Worm (Caenorhabditis elegans) whole organism, L4 larva: ENCODE results near the gene apx-1.
A peak's percentile ranks its signal among the peaks of the same experiment; 100 is the strongest.

Experiments used
- F26F4.8 ChIP-seq: fragments of 200-800 bp; sonication (Bioruptor generic); conservative IDR thresholded peaks from 2 replicates; pipeline ENCODE4 v1.3.6; 2022; ENCODE audit warnings: missing genetic modification characterization, missing compliant biosample characterization
- F44E2.7 ChIP-seq: fragments of 200-800 bp; sonication (Bioruptor generic); IDR thresholded peaks from 2 replicates; pipeline ENCODE4 v2.1.2; 2022; ENCODE audit warnings: missing genetic modification characterization, missing compliant biosample characterization
- F49E8.2 ChIP-seq: sonication (generic microtip); optimal IDR thresholded peaks from 2 replicates; lab custom pipeline; 2016; ENCODE audit warnings: missing compliant biosample characterization, mild to moderate bottlenecking, missing genetic modification characterization, borderline replicate concordance
- Y5F2A.4 ChIP-seq: fragments of 200-800 bp; sonication (Bioruptor generic); optimal IDR thresholded peaks from 2 replicates; lab custom pipeline; 2018; ENCODE audit warnings: mild to moderate bottlenecking, missing genetic modification characterization, missing compliant biosample characterization
- Y75B8A.6 ChIP-seq: fragments of 200-800 bp; sonication (Bioruptor generic); IDR thresholded peaks from 2 replicates; pipeline ENCODE4 v1.3.6; 2022; ENCODE audit warnings: missing genetic modification reagents, missing genetic modification characterization, missing compliant biosample characterization
- aha-1 ChIP-seq: fragments of 150-350 bp; peaks from one replicate; lab custom pipeline; 2014; ENCODE audit warnings: missing biosample characterization, missing genetic modification characterization
- attf-4 ChIP-seq: sonication (generic microtip); optimal IDR thresholded peaks from 3 replicates; lab custom pipeline; 2017; ENCODE audit warnings: missing biosample characterization, missing genetic modification characterization
- cey-2 ChIP-seq: sonication (generic microtip); optimal IDR thresholded peaks from 3 replicates; lab custom pipeline; 2017; ENCODE audit warnings: missing genetic modification characterization, mild to moderate bottlenecking, missing compliant biosample characterization, antibody characterized with exemption, borderline replicate concordance; ENCODE audit not compliant: insufficient read depth
- daf-16 ChIP-seq, 3 experiments: sonication (generic microtip); optimal IDR thresholded peaks; 2 replicates each; lab custom pipeline; 2016 to 2017; ENCODE audit warnings: missing genetic modification characterization in 3 of 3, missing genetic modification reagents in 3 of 3, mild to moderate bottlenecking in 2 of 3, missing compliant biosample characterization in 2 of 3, missing biosample characterization in 1 of 3, moderate library complexity in 1 of 3
- daf-19 ChIP-seq: fragments of 200-800 bp; sonication (Bioruptor generic); conservative IDR thresholded peaks from 2 replicates; pipeline ENCODE4 v1.3.6; 2022; ENCODE audit warnings: missing genetic modification characterization, missing compliant biosample characterization
- daf-8 ChIP-seq: fragments of 200-800 bp; sonication (Bioruptor generic); IDR thresholded peaks from 2 replicates; pipeline ENCODE4 v1.3.6; 2022; ENCODE audit warnings: missing genetic modification characterization, missing compliant biosample characterization
- dmd-6 ChIP-seq: fragments of 200-800 bp; sonication (Bioruptor generic); IDR thresholded peaks from 2 replicates; pipeline ENCODE4 v1.3.6; 2022; ENCODE audit warnings: missing genetic modification reagents, missing genetic modification characterization, missing compliant biosample characterization
- duxl-1 ChIP-seq: sonication (generic microtip); optimal IDR thresholded peaks from 2 replicates; lab custom pipeline; 2016; ENCODE audit warnings: mild to moderate bottlenecking, missing genetic modification characterization, moderate library complexity, missing compliant biosample characterization; ENCODE audit not compliant: poor library complexity
- dve-1 ChIP-seq: sonication (generic microtip); optimal IDR thresholded peaks from 2 replicates; lab custom pipeline; 2017; ENCODE audit warnings: antibody characterized with exemption, mild to moderate bottlenecking, missing genetic modification characterization, missing compliant biosample characterization; ENCODE audit not compliant: insufficient read depth
- gei-8 ChIP-seq: fragments of 200-800 bp; sonication (Bioruptor generic); optimal IDR thresholded peaks from 2 replicates; lab custom pipeline; 2018; ENCODE audit warnings: mild to moderate bottlenecking, missing genetic modification characterization, missing compliant biosample characterization
- hlh-11 ChIP-seq: fragments of 200-800 bp; sonication (Bioruptor generic); optimal IDR thresholded peaks from 2 replicates; lab custom pipeline; 2018; ENCODE audit warnings: mild to moderate bottlenecking, missing genetic modification characterization, missing compliant biosample characterization
- hmg-1.1 ChIP-seq: fragments of 200-800 bp; sonication (Bioruptor generic); IDR thresholded peaks from 2 replicates; pipeline ENCODE4 v1.3.6; 2022; ENCODE audit warnings: missing genetic modification reagents, missing genetic modification characterization, missing compliant biosample characterization
- jun-1 ChIP-seq: fragments of 150-350 bp; optimal IDR thresholded peaks from 2 replicates; lab custom pipeline; 2014; ENCODE audit warnings: missing biosample characterization, missing genetic modification reagents, missing genetic modification characterization
- lin-1 ChIP-seq: fragments of 200-800 bp; sonication (Bioruptor generic); IDR thresholded peaks from 2 replicates; pipeline ENCODE4 v1.3.6; 2022; ENCODE audit warnings: missing genetic modification reagents, missing genetic modification characterization, missing compliant biosample characterization
- lin-15B ChIP-seq: fragments of 150-350 bp; sonication (generic microtip); optimal IDR thresholded peaks from 3 replicates; lab custom pipeline; 2014; ENCODE audit warnings: missing biosample characterization, missing genetic modification characterization
- lin-29 ChIP-seq: fragments of 200-800 bp; sonication (Bioruptor generic); IDR thresholded peaks from 2 replicates; pipeline ENCODE4 v1.3.6; 2022; ENCODE audit warnings: missing genetic modification reagents, missing genetic modification characterization, missing compliant biosample characterization
- lsy-2 ChIP-seq, 2 experiments: fragments of 150-350 bp in 1 of 2; sonication (generic microtip) in 1 of 2; optimal IDR thresholded peaks; 2 replicates each; lab custom pipeline; 2014 to 2017; ENCODE audit warnings: missing biosample characterization in 2 of 2, missing genetic modification characterization in 2 of 2
- mep-1 ChIP-seq: fragments of 150-350 bp; sonication (generic microtip); optimal IDR thresholded peaks from 3 replicates; lab custom pipeline; 2014; ENCODE audit warnings: missing biosample characterization, missing genetic modification characterization
- mes-2 ChIP-seq: sonication (generic microtip); optimal IDR thresholded peaks from 2 replicates; lab custom pipeline; 2016; ENCODE audit warnings: missing genotype, mild to moderate bottlenecking, missing genetic modification characterization, missing compliant biosample characterization; ENCODE audit not compliant: poor library complexity, severe bottlenecking
- mxl-2 ChIP-seq: fragments of 200-800 bp; sonication (Bioruptor generic); conservative IDR thresholded peaks from 2 replicates; pipeline ENCODE4 v1.3.6; 2022; ENCODE audit warnings: missing genetic modification reagents, missing genetic modification characterization, missing compliant biosample characterization
- mxl-3 ChIP-seq: fragments of 200-800 bp; sonication (Bioruptor generic); optimal IDR thresholded peaks from 2 replicates; lab custom pipeline; 2018; ENCODE audit warnings: mild to moderate bottlenecking, missing genetic modification characterization, missing compliant biosample characterization
- nhr-10 ChIP-seq: fragments of 150-350 bp; optimal IDR thresholded peaks from 2 replicates; lab custom pipeline; 2014; ENCODE audit warnings: missing biosample characterization, missing genetic modification characterization
- nhr-102 ChIP-seq: sonication (generic microtip); optimal IDR thresholded peaks from 2 replicates; lab custom pipeline; 2016; ENCODE audit warnings: mild to moderate bottlenecking, missing genetic modification characterization, moderate library complexity, missing compliant biosample characterization
- nhr-111 ChIP-seq: fragments of 200-800 bp; sonication (Bioruptor generic); optimal IDR thresholded peaks from 2 replicates; lab custom pipeline; 2018; ENCODE audit warnings: mild to moderate bottlenecking, missing genetic modification characterization, missing compliant biosample characterization
- nhr-28 ChIP-seq: fragments of 150-350 bp; optimal IDR thresholded peaks from 2 replicates; lab custom pipeline; 2014; ENCODE audit warnings: missing biosample characterization, missing genetic modification characterization
- nhr-6 ChIP-seq: fragments of 150-350 bp; optimal IDR thresholded peaks from 2 replicates; lab custom pipeline; 2014; ENCODE audit warnings: missing biosample characterization, missing genetic modification characterization
- nhr-77 ChIP-seq: fragments of 150-350 bp; optimal IDR thresholded peaks from 2 replicates; lab custom pipeline; 2014; ENCODE audit warnings: missing biosample characterization, missing genetic modification characterization
- pha-4 ChIP-seq, 2 experiments: fragments of 150-350 bp in 1 of 2; fragments of 200-800 bp in 1 of 2; sonication (Bioruptor generic) in 1 of 2; IDR thresholded peaks in 1 of 2; optimal IDR thresholded peaks in 1 of 2; 2 replicates each; pipeline versions ENCODE4 v1.3.6 to Lab custom; 2014 to 2022; ENCODE audit warnings: missing genetic modification characterization in 2 of 2, missing genetic modification reagents in 2 of 2, missing biosample characterization in 1 of 2, missing compliant biosample characterization in 1 of 2
- php-3 ChIP-seq: fragments of 200-800 bp; sonication (Bioruptor generic); IDR thresholded peaks from 2 replicates; pipeline ENCODE4 v1.3.6; 2022; ENCODE audit warnings: missing genetic modification reagents, missing genetic modification characterization, missing compliant biosample characterization
- set-16 ChIP-seq: fragments of 200-800 bp; sonication (Bioruptor generic); IDR thresholded peaks from 2 replicates; pipeline ENCODE4 v1.3.6; 2022; ENCODE audit warnings: missing genetic modification reagents, missing genetic modification characterization, missing compliant biosample characterization
- snpc-1.2 ChIP-seq: fragments of 200-800 bp; sonication (Bioruptor generic); IDR thresholded peaks from 2 replicates; pipeline ENCODE4 v1.3.6; 2022; ENCODE audit warnings: missing genetic modification reagents, missing genetic modification characterization, missing compliant biosample characterization
- snpc-4 ChIP-seq: fragments of 150-350 bp; optimal IDR thresholded peaks from 2 replicates; lab custom pipeline; 2014; ENCODE audit warnings: missing biosample characterization, missing genetic modification characterization
- spr-3 ChIP-seq: fragments of 200-800 bp; sonication (Bioruptor generic); optimal IDR thresholded peaks from 2 replicates; lab custom pipeline; 2018; ENCODE audit warnings: mild to moderate bottlenecking, missing genetic modification characterization, missing compliant biosample characterization
- tag-97 ChIP-seq: fragments of 200-800 bp; sonication (Bioruptor generic); IDR thresholded peaks from 2 replicates; pipeline ENCODE4 v1.3.6; 2022; ENCODE audit warnings: missing genetic modification characterization, missing compliant biosample characterization
- unc-130 ChIP-seq: sonication (generic microtip); optimal IDR thresholded peaks from 2 replicates; lab custom pipeline; 2016; ENCODE audit warnings: missing genetic modification reagents, missing genetic modification characterization, missing compliant biosample characterization
- unc-62 ChIP-seq, 3 experiments: fragments of 150-350 bp in 1 of 3; sonication (generic microtip); optimal IDR thresholded peaks in 2 of 3; peaks in 1 of 3; 1 replicate in 1 of 3; 2 replicates in 2 of 3; lab custom pipeline; 2014 to 2017; ENCODE audit warnings: missing biosample characterization in 3 of 3, missing genetic modification characterization in 3 of 3, missing genetic modification reagents in 3 of 3, missing genotype in 1 of 3
- zag-1 ChIP-seq: fragments of 150-350 bp; optimal IDR thresholded peaks from 2 replicates; lab custom pipeline; 2014; ENCODE audit warnings: missing biosample characterization, missing genetic modification characterization

apx-1 gene

DNA sequence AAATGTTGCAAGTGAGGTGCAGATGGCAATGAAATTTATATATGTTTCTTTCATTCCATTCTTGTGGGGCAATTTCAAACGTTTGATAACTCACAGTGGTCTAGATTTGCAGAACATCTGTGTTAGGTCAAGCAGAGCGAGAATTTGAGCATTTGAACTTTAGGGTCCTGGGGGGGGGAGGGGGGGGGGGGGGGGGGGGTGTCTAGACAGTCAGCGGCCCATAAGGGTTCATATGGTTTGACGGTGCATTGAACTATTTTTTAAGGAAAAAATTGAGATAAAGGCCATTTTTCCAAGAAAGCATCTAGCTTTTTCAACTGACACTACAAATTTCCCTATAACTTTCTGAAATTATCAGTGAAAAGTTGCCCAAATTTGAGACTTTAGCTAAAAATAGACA lies 24.1 kb upstream of the apx-1 start:
- TF ChIP-seq pha-4 (GFP tag; IDR thresholded peaks at IDR 0.05; lab: Robert Waterston, UW) (peak; percentile 31; the same call in 1 of the 2 replicates), pha-4 (tag; optimal IDR thresholded peaks at IDR 0.05; lab: Kevin White, UChicago) (no peak), spr-3 (GFP tag; lab: Kevin White, UChicago) (no peak), F49E8.2 (tag; lab: Kevin White, UChicago) (no peak), set-16 (GFP tag; lab: Robert Waterston, UW) (peak; percentile 71), mxl-2 (no peak), F26F4.8 (GFP tag; lab: Robert Waterston, UW) (no peak), gei-8 (GFP tag; lab: Kevin White, UChicago) (no peak), lin-29 (GFP tag; lab: Robert Waterston, UW) (no peak), attf-4 (tag; lab: Kevin White, UChicago) (no peak)

DNA sequence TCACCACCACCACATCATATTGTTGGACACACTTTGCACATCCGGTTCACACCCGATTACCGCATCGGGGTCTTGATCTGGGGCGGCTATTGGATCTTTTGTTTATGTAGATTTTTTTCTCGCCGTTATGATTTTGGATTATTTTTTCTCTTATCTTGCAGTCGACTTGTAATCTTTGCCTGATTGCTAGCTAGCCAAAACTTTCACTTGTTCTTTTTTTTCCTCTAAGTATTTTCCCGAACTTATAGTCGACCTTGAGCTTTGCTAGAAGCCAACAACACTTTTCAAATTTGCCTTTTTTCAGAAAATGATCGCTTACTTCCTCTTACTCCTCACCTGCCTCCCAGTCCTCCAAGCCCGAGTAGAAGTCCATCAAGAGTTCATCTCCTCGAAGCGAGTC lies 22.0 kb upstream of the apx-1 start, which contains the start of gene lag-2:
lag-2 (plus strand) TSS at position 301 of the 400 bp plus-strand sequence.
- TF ChIP-seq unc-62 (GFP tag; optimal IDR thresholded peaks at IDR 0.05 in 1 of 2; lab: Kevin White, UChicago) (peak in 1 of 2 experiments; percentile 83), unc-62 (tag; optimal IDR thresholded peaks at IDR 0.05; lab: Kevin White, UChicago) (no peak), nhr-10 (tag; lab: Kevin White, UChicago) (no peak), gei-8 (GFP tag; lab: Kevin White, UChicago) (no peak)

DNA sequence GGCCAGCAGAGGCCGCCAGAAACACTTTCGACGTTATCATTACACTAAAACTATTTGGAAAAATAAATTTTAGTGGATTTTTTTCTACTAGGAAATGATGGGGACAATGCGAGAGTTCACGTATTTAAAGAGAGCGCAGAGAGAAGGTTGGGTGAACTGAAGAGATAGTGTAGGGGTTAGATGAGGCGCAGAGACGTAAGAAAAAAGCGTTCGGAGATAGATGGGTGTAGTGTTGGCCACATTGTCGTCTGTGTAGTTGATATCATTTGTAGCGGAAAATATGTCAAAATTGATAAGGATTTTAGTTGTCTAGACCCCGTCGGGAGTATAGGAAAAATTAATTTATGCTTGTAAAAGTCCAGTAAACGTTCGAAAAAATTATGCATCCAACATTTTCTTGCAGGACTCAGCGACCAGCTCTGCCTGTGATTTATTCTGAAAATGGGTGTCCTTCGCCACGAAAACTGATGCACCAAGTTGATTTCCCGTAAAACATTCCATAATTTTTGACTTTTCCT lies 16.8 kb upstream of the apx-1 start, which contains the start of the genes Y73C8B.3 and Y73C8B.9:
Y73C8B.3 (minus strand) TSS at position 147 of the 518 bp plus-strand sequence.
Y73C8B.9 (plus strand) TSS at position 468 of the 518 bp plus-strand sequence.
- TF ChIP-seq snpc-1.2 (GFP tag; lab: Robert Waterston, UW) (no peak), hmg-1.1 (GFP tag; lab: Robert Waterston, UW) (peak; percentile 63; the same call in 1 of the 2 replicates), mxl-3 (peak; percentile 43), spr-3 (GFP tag; lab: Kevin White, UChicago) (no peak), Y5F2A.4 (no peak), daf-8 (GFP tag; lab: Robert Waterston, UW) (no peak), hlh-11 (peak; percentile 72), nhr-102 (peak; percentile 9), snpc-4 (no peak), gei-8 (GFP tag; lab: Kevin White, UChicago) (no peak), pha-4 (GFP tag; IDR thresholded peaks at IDR 0.05; lab: Robert Waterston, UW) (no peak), pha-4 (tag; optimal IDR thresholded peaks at IDR 0.05; lab: Kevin White, UChicago) (no peak), unc-130 (GFP tag; lab: Kevin White, UChicago) (no peak), dmd-6 (GFP tag; lab: Robert Waterston, UW) (peak; percentile 83), php-3 (GFP tag; lab: Robert Waterston, UW) (0 out of 2 replicates have a peak, but pooled peaks have one; percentile 14), dve-1 (tag; lab: Kevin White, UChicago) (peak; percentile 59), lin-15B (tag; lab: Kevin White, UChicago) (no peak), nhr-6 (tag; lab: Kevin White, UChicago) (no peak), tag-97 (GFP tag; lab: Robert Waterston, UW) (no peak), nhr-77 (tag; lab: Kevin White, UChicago) (peak; percentile 62), aha-1 (tag; lab: Kevin White, UChicago) (peak; percentile 95), jun-1 (no peak), cey-2 (tag; lab: Kevin White, UChicago) (peak; percentile 22), Y75B8A.6 (GFP tag; lab: Robert Waterston, UW) (no peak), unc-62 (GFP tag; optimal IDR thresholded peaks at IDR 0.05 in 1 of 2; lab: Kevin White, UChicago) (peak in 1 of 2 experiments; percentile 83), unc-62 (tag; optimal IDR thresholded peaks at IDR 0.05; lab: Kevin White, UChicago) (no peak), daf-19 (GFP tag; lab: Robert Waterston, UW) (no peak), attf-4 (tag; lab: Kevin White, UChicago) (no peak), nhr-111 (no peak), zag-1 (tag; lab: Kevin White, UChicago) (no peak), duxl-1 (peak; percentile 36), mes-2 (tag; lab: Kevin White, UChicago) (peak; percentile 39), daf-16 (GFP tag; optimal IDR thresholded peaks at IDR 0.05; lab: Kevin White, UChicago) (no peak), daf-16 (tag; optimal IDR thresholded peaks at IDR 0.05; lab: Kevin White, UChicago) (peak; percentile 7), nhr-28 (peak; percentile 100), mxl-2 (no peak), F44E2.7 (GFP tag; lab: Robert Waterston, UW) (no peak), mep-1 (peak; percentile 1), lsy-2 (tag; optimal IDR thresholded peaks at IDR 0.05; lab: Kevin White, UChicago) (peak in 1 of 2 experiments; percentile 21), lin-1 (GFP tag; lab: Robert Waterston, UW) (peak; percentile 55; the same call in 1 of the 2 replicates)
